Fruit fly (Drosophila melanogaster) whole organism, wandering third instar larva: ENCODE measurements around the gene grnd.

Experiments used
- Dfd ChIP-seq: fragments of >200 bp; optimal IDR thresholded peaks from 2 replicates; lab custom pipeline; 2017; ENCODE audit warnings: missing biosample characterization, missing genetic modification characterization
- Dif ChIP-seq: fragments of 200-275, 200-300 bp; sonication (Bioruptor generic); optimal IDR thresholded peaks from 2 replicates; lab custom pipeline; 2018; ENCODE audit warnings: missing biosample characterization, missing genetic modification characterization; ENCODE audit not compliant: partially characterized antibody
- GATAd ChIP-seq: sonication (Bioruptor generic); optimal IDR thresholded peaks from 2 replicates; lab custom pipeline; 2016; ENCODE audit warnings: missing biosample characterization, missing genetic modification characterization
- HLH106 ChIP-seq: fragments of 200-800 bp; optimal IDR thresholded peaks from 3 replicates; lab custom pipeline; 2019; ENCODE audit warnings: missing biosample characterization, mild to moderate bottlenecking, missing genetic modification characterization, moderate library complexity
- Hr78 ChIP-seq: fragments of >200 bp; optimal IDR thresholded peaks from 2 replicates; lab custom pipeline; 2017; ENCODE audit warnings: missing biosample characterization, missing genetic modification characterization
- Jra ChIP-seq: sonication (Bioruptor generic); optimal IDR thresholded peaks from 2 replicates; lab custom pipeline; 2016; ENCODE audit warnings: missing biosample characterization, missing genetic modification characterization
- dsf ChIP-seq: sonication (Bioruptor generic); optimal IDR thresholded peaks from 2 replicates; lab custom pipeline; 2016; ENCODE audit warnings: missing biosample characterization, missing genetic modification characterization, borderline replicate concordance
- jim ChIP-seq: fragments of 175-275, 200-325 bp; sonication (Bioruptor generic); optimal IDR thresholded peaks from 2 replicates; lab custom pipeline; 2016; ENCODE audit warnings: missing biosample characterization, mild to moderate bottlenecking, missing genetic modification characterization
- pan ChIP-seq: fragments of >200 bp; optimal IDR thresholded peaks from 2 replicates; lab custom pipeline; 2017
- sage ChIP-seq: fragments of 200-800 bp; sonication (Bioruptor generic); optimal IDR thresholded peaks from 2 replicates; lab custom pipeline; 2016; ENCODE audit warnings: missing biosample characterization, mild to moderate bottlenecking, missing genetic modification characterization
- sv ChIP-seq: fragments of 200-800 bp; sonication (Bioruptor generic); optimal IDR thresholded peaks from 3 replicates; lab custom pipeline; 2016; ENCODE audit warnings: missing biosample characterization, missing genetic modification characterization
- usp ChIP-seq: fragments of >200 bp; optimal IDR thresholded peaks from 2 replicates; lab custom pipeline; 2017; ENCODE audit warnings: missing biosample characterization, missing genetic modification characterization
- woc ChIP-seq: sonication (Bioruptor generic); optimal IDR thresholded peaks from 2 replicates; lab custom pipeline; 2016; ENCODE audit warnings: missing biosample characterization, mild to moderate bottlenecking, missing genetic modification characterization

dm6 chr2L:18479177-18479521, 6.1 kb upstream of the grnd start:
- TF ChIP-seq Hr78 (GFP tag; lab: Kevin White, UChicago) (no peak), usp (no peak), HLH106 (no peak), jim (GFP tag; lab: Kevin White, UChicago) (no peak), dsf (GFP tag; lab: Kevin White, UChicago) (no peak), Dif (GFP tag; lab: Kevin White, UChicago) (no peak), woc (no peak), sage (no peak), GATAd (GFP tag; lab: Kevin White, UChicago) (no peak), pan (no peak), Dfd (GFP tag; lab: Kevin White, UChicago) (no peak), sv (GFP tag; lab: Kevin White, UChicago) (no peak), Jra (no peak)
